Fruit fly (Drosophila melanogaster) whole organism, adult: Measurements from ENCODE around the gene Wbp2.
A peak's percentile ranks its signal among the peaks of the same experiment; 100 is the strongest.

ENCODE experiments used
- CG33017 ChIP-seq: fragments of 200-800 bp; sonication (Bioruptor generic); optimal IDR thresholded peaks from 2 replicates; lab custom pipeline; 2018; ENCODE audit warnings: missing biosample characterization, mild to moderate bottlenecking, missing genetic modification characterization, moderate library complexity
- CG5204 ChIP-seq: fragments of 200-800 bp; sonication (Bioruptor generic); optimal IDR thresholded peaks from 2 replicates; lab custom pipeline; 2016; ENCODE audit warnings: missing biosample characterization, missing genetic modification characterization

dm6 chr3L:12861255-12861899 is 11.4 kb downstream of the Wbp2 start, which contains the start of gene CG32107:
- TF ChIP-seq CG5204 (GFP tag; lab: Kevin White, UChicago) (no peak), CG33017 (tag; lab: Kevin White, UChicago) (peak; percentile 46)
